Fruit fly (Drosophila melanogaster) whole organism, pupa: ENCODE data around the gene PolA1.

Source experiments
- CG10348 ChIP-seq: fragments of 200-800 bp; sonication (Bioruptor generic); IDR thresholded peaks from 2 replicates; pipeline ENCODE4 v1.3.6; 2022; ENCODE audit warnings: missing biosample characterization, missing genetic modification characterization
- CG12605 ChIP-seq: fragments of 200-800 bp; sonication (Bioruptor generic); IDR thresholded peaks from 2 replicates; pipeline ENCODE4 v1.3.6; 2022; ENCODE audit warnings: missing biosample characterization, missing genetic modification characterization
- CG13204 ChIP-seq: fragments of 200-800 bp; sonication (Bioruptor generic); optimal IDR thresholded peaks from 2 replicates; lab custom pipeline; 2018; ENCODE audit warnings: missing biosample characterization, mild to moderate bottlenecking, missing genetic modification characterization, moderate library complexity
- CG14655 ChIP-seq: fragments of 200-800 bp; sonication (Bioruptor generic); optimal IDR thresholded peaks from 3 replicates; lab custom pipeline; 2017; ENCODE audit warnings: mild to moderate bottlenecking, missing biosample characterization, missing genetic modification reagents, missing genetic modification characterization
- CG15710 ChIP-seq: fragments of 200-800 bp; sonication (Bioruptor generic); optimal IDR thresholded peaks from 2 replicates; lab custom pipeline; 2018; ENCODE audit warnings: missing biosample characterization, mild to moderate bottlenecking, missing genetic modification characterization, moderate library complexity
- CG17806 ChIP-seq: fragments of 200-800 bp; sonication (Bioruptor generic); optimal IDR thresholded peaks from 2 replicates; lab custom pipeline; 2018; ENCODE audit warnings: missing biosample characterization, mild to moderate bottlenecking, missing genetic modification characterization, moderate library complexity
- CG32121 ChIP-seq: fragments of 200-800 bp; sonication (Bioruptor generic); IDR thresholded peaks from 2 replicates; pipeline ENCODE4 v1.3.6; 2022; ENCODE audit warnings: missing biosample characterization, missing genetic modification characterization
- CG34367 ChIP-seq: fragments of 200-800 bp; sonication (Bioruptor generic); optimal IDR thresholded peaks from 2 replicates; lab custom pipeline; 2018; ENCODE audit warnings: missing biosample characterization, mild to moderate bottlenecking, missing genetic modification characterization
- CG4496 ChIP-seq: fragments of 200-800 bp; sonication (Bioruptor generic); IDR thresholded peaks from 3 replicates; pipeline ENCODE4 v1.3.6; 2022; ENCODE audit warnings: missing biosample characterization, missing genetic modification characterization
- CG8159 ChIP-seq: fragments of 200-800 bp; sonication (Bioruptor generic); optimal IDR thresholded peaks from 3 replicates; lab custom pipeline; 2018; ENCODE audit warnings: missing biosample characterization, mild to moderate bottlenecking, missing genetic modification characterization, moderate library complexity
- CG8301 ChIP-seq: fragments of 200-800 bp; sonication (Bioruptor generic); optimal IDR thresholded peaks from 2 replicates; lab custom pipeline; 2018; ENCODE audit warnings: missing biosample characterization, mild to moderate bottlenecking, missing genetic modification characterization
- CG9948 ChIP-seq: fragments of 200-800 bp; sonication (Bioruptor generic); optimal IDR thresholded peaks from 2 replicates; lab custom pipeline; 2018; ENCODE audit warnings: missing biosample characterization, mild to moderate bottlenecking, missing genetic modification characterization, moderate library complexity
- D1 ChIP-seq: fragments of 200-800 bp; sonication (Bioruptor generic); optimal IDR thresholded peaks from 2 replicates; lab custom pipeline; 2018; ENCODE audit warnings: missing biosample characterization, mild to moderate bottlenecking, missing genetic modification characterization, moderate library complexity
- EcR ChIP-seq: fragments of 200-800 bp; sonication (Bioruptor generic); optimal IDR thresholded peaks from 3 replicates; lab custom pipeline; 2019; ENCODE audit warnings: missing biosample characterization, missing genetic modification characterization, mild to moderate bottlenecking, moderate library complexity, missing genetic modification reagents
- Ets98B ChIP-seq: fragments of 200-800 bp; sonication (Bioruptor generic); IDR thresholded peaks from 2 replicates; pipeline ENCODE4 v1.3.6; 2022; ENCODE audit warnings: missing biosample characterization, missing genetic modification characterization
- Pif1A ChIP-seq: fragments of 200-800 bp; sonication (Bioruptor generic); optimal IDR thresholded peaks from 3 replicates; lab custom pipeline; 2016; ENCODE audit warnings: missing biosample characterization, missing genetic modification characterization
- Pif1B ChIP-seq: fragments of 200-800 bp; sonication (Bioruptor generic); optimal IDR thresholded peaks from 3 replicates; lab custom pipeline; 2016; ENCODE audit warnings: missing biosample characterization, missing genetic modification characterization
- Snoo ChIP-seq: fragments of 200-800 bp; sonication (Bioruptor generic); optimal IDR thresholded peaks from 3 replicates; lab custom pipeline; 2017; ENCODE audit warnings: missing biosample characterization, mild to moderate bottlenecking, missing genetic modification characterization, inconsistent platforms
- fd96Ca ChIP-seq: fragments of 200-800 bp; sonication (Bioruptor generic); IDR thresholded peaks from 3 replicates; pipeline ENCODE4 v1.3.6; 2022; ENCODE audit warnings: missing biosample characterization, missing genetic modification characterization
- gl ChIP-seq: fragments of 200-800 bp; sonication (Bioruptor generic); optimal IDR thresholded peaks from 2 replicates; lab custom pipeline; 2018; ENCODE audit warnings: missing biosample characterization, mild to moderate bottlenecking, missing genetic modification characterization
- rn ChIP-seq: fragments of 200-800 bp; sonication (Bioruptor generic); IDR thresholded peaks from 2 replicates; pipeline ENCODE4 v1.3.6; 2022; ENCODE audit warnings: missing biosample characterization, missing genetic modification characterization

Gene PolA1

dm6 chr3R:21648460-21648859 is 23.1 kb downstream of the PolA1 start:
- TF ChIP-seq CG8301 (tag; lab: Kevin White, UChicago) (no peak), CG8159 (tag; lab: Kevin White, UChicago) (peak; percentile 71), fd96Ca (GFP tag; lab: Robert Waterston, UW) (no peak), CG32121 (no peak), rn (no peak), gl (no peak), CG12605 (no peak), CG9948 (tag; lab: Kevin White, UChicago) (peak; percentile 48), Pif1B (GFP tag; lab: Kevin White, UChicago) (peak; percentile 34), CG10348 (GFP tag; lab: Robert Waterston, UW) (no peak), Pif1A (peak; percentile 25), Ets98B (GFP tag; lab: Robert Waterston, UW) (no peak), CG17806 (tag; lab: Kevin White, UChicago) (peak; percentile 50), CG34367 (peak; percentile 56), EcR (no peak), CG15710 (tag; lab: Kevin White, UChicago) (peak; percentile 57), CG4496 (GFP tag; lab: Robert Waterston, UW) (no peak), Snoo (tag; lab: Kevin White, UChicago) (peak; percentile 25), CG14655 (peak; percentile 16), CG13204 (GFP tag; lab: Kevin White, UChicago) (no peak), D1 (tag; lab: Kevin White, UChicago) (peak; percentile 11)

- no peak for TF ChIP-seq rn
- peak; percentile 40 for TF ChIP-seq gl
- TF ChIP-seq CG13204 (GFP tag; lab: Kevin White, UChicago): peak; percentile 54
- peak; percentile 33 for TF ChIP-seq EcR
- 0 out of 3 replicates have a peak, but pooled peaks have one; percentile 42 for TF ChIP-seq CG4496 (GFP tag; lab: Robert Waterston, UW)
- no peak for TF ChIP-seq CG17806 (tag; lab: Kevin White, UChicago)
- no peak for TF ChIP-seq D1 (tag; lab: Kevin White, UChicago)
- TF ChIP-seq, all 21 proteins: peak for 4
Observed at dm6 chr3R:21645904-21646664, 25.5 kb downstream of the PolA1 start.

dm6 chr3R:21644222-21644621 is 27.3 kb downstream of the PolA1 start:
- TF ChIP-seq rn (no peak), CG13204 (GFP tag; lab: Kevin White, UChicago) (peak; percentile 8)

- peak; percentile 3 for TF ChIP-seq Snoo (tag; lab: Kevin White, UChicago)
- TF ChIP-seq fd96Ca (GFP tag; lab: Robert Waterston, UW): no peak
- peak; percentile 7 for TF ChIP-seq gl
- TF ChIP-seq CG14655: peak; percentile 53
- TF ChIP-seq CG9948 (tag; lab: Kevin White, UChicago): peak; percentile 51
- peak; percentile 39 for TF ChIP-seq CG15710 (tag; lab: Kevin White, UChicago)
- peak; percentile 22 for TF ChIP-seq CG8301 (tag; lab: Kevin White, UChicago)
- no peak for TF ChIP-seq Ets98B (GFP tag; lab: Robert Waterston, UW)
- peak; percentile 45 for TF ChIP-seq CG17806 (tag; lab: Kevin White, UChicago)
- peak; percentile 29 for TF ChIP-seq CG8159 (tag; lab: Kevin White, UChicago)
- no peak for TF ChIP-seq CG4496 (GFP tag; lab: Robert Waterston, UW)
- no peak for TF ChIP-seq CG32121
- TF ChIP-seq CG10348 (GFP tag; lab: Robert Waterston, UW): no peak
- no peak for TF ChIP-seq rn
- peak; percentile 43 for TF ChIP-seq Pif1A
- peak; percentile 16 for TF ChIP-seq CG34367
Observed at dm6 chr3R:21643197-21643596, 28.4 kb downstream of the PolA1 start.

- no peak for TF ChIP-seq Snoo (tag; lab: Kevin White, UChicago)
- TF ChIP-seq CG8159 (tag; lab: Kevin White, UChicago): no peak
- TF ChIP-seq D1 (tag; lab: Kevin White, UChicago): no peak
- TF ChIP-seq Pif1A: no peak
- TF ChIP-seq EcR: no peak
- no peak for TF ChIP-seq CG8301 (tag; lab: Kevin White, UChicago)
- no peak for TF ChIP-seq fd96Ca (GFP tag; lab: Robert Waterston, UW)
- TF ChIP-seq CG32121: no peak
- no peak for TF ChIP-seq gl
- TF ChIP-seq CG13204 (GFP tag; lab: Kevin White, UChicago): no peak
Observed at dm6 chr3R:21642301-21642700, 29.2 kb downstream of the PolA1 start.

- TF ChIP-seq CG8159 (tag; lab: Kevin White, UChicago): peak; percentile 95
- TF ChIP-seq Ets98B (GFP tag; lab: Robert Waterston, UW): no peak
- TF ChIP-seq gl: peak; percentile 73
- TF ChIP-seq EcR: peak; percentile 44
- peak; percentile 92 for TF ChIP-seq CG17806 (tag; lab: Kevin White, UChicago)
- TF ChIP-seq CG15710 (tag; lab: Kevin White, UChicago): peak; percentile 92
- no peak for TF ChIP-seq CG10348 (GFP tag; lab: Robert Waterston, UW)
- TF ChIP-seq Pif1A: peak; percentile 86
- TF ChIP-seq Snoo (tag; lab: Kevin White, UChicago): peak; percentile 84
- peak; percentile 93 for TF ChIP-seq CG9948 (tag; lab: Kevin White, UChicago)
- no peak for TF ChIP-seq rn
- TF ChIP-seq CG14655: peak; percentile 89
- TF ChIP-seq CG8301 (tag; lab: Kevin White, UChicago): peak; percentile 77
- TF ChIP-seq CG4496 (GFP tag; lab: Robert Waterston, UW): peak; percentile 27; the same call in 1 of the 3 replicates
- TF ChIP-seq D1 (tag; lab: Kevin White, UChicago): peak; percentile 85
- peak; percentile 84 for TF ChIP-seq Pif1B (GFP tag; lab: Kevin White, UChicago)
- peak; percentile 39; the same call in 1 of the 2 replicates for TF ChIP-seq CG12605
- peak; percentile 77 for TF ChIP-seq CG13204 (GFP tag; lab: Kevin White, UChicago)
- peak; percentile 87 for TF ChIP-seq CG34367
- no peak for TF ChIP-seq fd96Ca (GFP tag; lab: Robert Waterston, UW)
- TF ChIP-seq CG32121: 0 out of 2 replicates have a peak, but pooled peaks have one; percentile 20
Observed at dm6 chr3R:21641517-21642137, 29.9 kb downstream of the PolA1 start.
